Worm (Caenorhabditis elegans): Measurements from ENCODE around the gene clec-147.

DNA sequence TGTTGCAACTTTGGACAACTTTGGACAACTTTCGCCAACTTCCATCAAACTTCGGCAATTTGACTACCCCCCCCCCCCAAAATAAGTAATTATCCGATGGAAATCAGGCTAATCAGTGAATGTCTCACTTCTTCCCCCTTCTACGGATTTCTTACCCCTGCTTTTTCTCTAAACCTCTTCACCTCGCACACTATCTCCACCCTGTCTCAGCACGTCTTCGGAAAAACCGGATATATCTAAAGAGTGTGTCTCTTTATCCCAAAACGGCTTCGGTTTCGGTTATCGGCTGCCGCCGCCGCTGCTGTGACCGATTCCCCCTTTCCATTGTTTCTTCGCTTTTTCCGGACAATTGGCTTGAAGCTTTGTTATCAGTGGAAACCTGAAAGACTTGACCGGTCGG lies 30.2 kb upstream of the clec-147 start:
- TF ChIP-seq nhr-11 (tag; optimal IDR thresholded peaks at IDR 0.05) (no peak), nhr-28 (tag; optimal IDR thresholded peaks at IDR 0.05) (no peak), tra-1 (GFP tag; IDR thresholded peaks at IDR 0.05) (no peak), ama-1 (optimal IDR thresholded peaks at IDR 0.05) (no peak), ceh-28 (tag; optimal IDR thresholded peaks at IDR 0.05) (no peak)
